Worm (Caenorhabditis elegans): ENCODE data around the gene spp-2.

Gene spp-2

ce11 chrX:7269379-7269778 lies 47.2 kb downstream of the spp-2 start, which contains the start of gene grd-7:
TSS of gene grd-7 (minus strand) at chrX:7269479.
- no peak for TF ChIP-seq ZK185.1 (tag; optimal IDR thresholded peaks at IDR 0.05; ENCODE audit: poor library complexity, severe bottlenecking)
- TF ChIP-seq unc-62 (GFP tag; optimal IDR thresholded peaks at IDR 0.05), result no peak
- no peak for TF ChIP-seq egrh-3 (GFP tag; IDR thresholded peaks at IDR 0.05)
- TF ChIP-seq ekl-4 (GFP tag; IDR thresholded peaks at IDR 0.05), result no peak
- TF ChIP-seq B0019.2 (GFP tag; conservative IDR thresholded peaks at IDR 0.05), result no peak
- no peak for TF ChIP-seq T26A5.8 (tag; optimal IDR thresholded peaks at IDR 0.05)
- no peak for TF ChIP-seq hrde-1 (tag; optimal IDR thresholded peaks at IDR 0.05; ENCODE audit: borderline replicate concordance)
- no peak for TF ChIP-seq ztf-28 (GFP tag; IDR thresholded peaks at IDR 0.05)
- no peak for TF ChIP-seq pbrm-1 (GFP tag; IDR thresholded peaks at IDR 0.05)
- no peak for TF ChIP-seq tbp1 (GFP tag; optimal IDR thresholded peaks at IDR 0.05)
- no peak for TF ChIP-seq B0261.1 (tag; optimal IDR thresholded peaks at IDR 0.05)
- no peak for TF ChIP-seq ceh-79 (tag; optimal IDR thresholded peaks at IDR 0.05)
- TF ChIP-seq athp-1 (tag; optimal IDR thresholded peaks at IDR 0.05), result no peak
- TF ChIP-seq lir-1 (GFP tag; conservative IDR thresholded peaks at IDR 0.05), result no peak
- no peak for TF ChIP-seq sptf-2 (GFP tag; optimal IDR thresholded peaks at IDR 0.05)
- no peak for TF ChIP-seq somi-1 (GFP tag; optimal IDR thresholded peaks at IDR 0.05)
- TF ChIP-seq attf-3 (GFP tag; conservative IDR thresholded peaks at IDR 0.05), result no peak
- no peak for TF ChIP-seq Y53F4B.3 (GFP tag; IDR thresholded peaks at IDR 0.05)
- TF ChIP-seq mcd-1 (GFP tag; IDR thresholded peaks at IDR 0.05), result no peak

- TF ChIP-seq egrh-3 (GFP tag; IDR thresholded peaks at IDR 0.05) (peak; percentile 79), zfh-2 (GFP tag; conservative IDR thresholded peaks at IDR 0.05) (peak; percentile 89), K11D2.4 (GFP tag; IDR thresholded peaks at IDR 0.05) (no peak), cebp-2 (GFP tag; IDR thresholded peaks at IDR 0.05) (0 out of 2 replicates have a peak, but pooled peaks have one; percentile 24)
Measured at ce11 chrX:7268965-7269364, 47.7 kb downstream of the spp-2 start.
